Fruit fly (Drosophila melanogaster): Measurements from ENCODE around the gene gammaTub23C.
A peak's percentile ranks its signal among the peaks of the same experiment; 100 is the strongest.

gammaTub23C gene

dm6 chr2L:2999609-3000008 lies 26.9 kb downstream of the gammaTub23C start:
- TF ChIP-seq Hr39 (GFP tag; optimal IDR thresholded peaks at IDR 0.05) (no peak), eg (GFP tag; IDR thresholded peaks at IDR 0.05) (0 out of 3 replicates have a peak, but pooled peaks have one; percentile 9), Eip78C (GFP tag) (peak; percentile 38), CG3919 (GFP tag; optimal IDR thresholded peaks at IDR 0.05) (no peak), fkh (GFP tag; optimal IDR thresholded peaks at IDR 0.05) (peak; percentile 69)

- TF ChIP-seq fd59A (GFP tag; optimal IDR thresholded peaks at IDR 0.05): no peak
- no peak for TF ChIP-seq spab (GFP tag; optimal IDR thresholded peaks at IDR 0.05)
- no peak for TF ChIP-seq OdsH (GFP tag; optimal IDR thresholded peaks at IDR 0.05)
- TF ChIP-seq CG4318 (GFP tag; optimal IDR thresholded peaks at IDR 0.05): no peak
- TF ChIP-seq Lpt (GFP tag; optimal IDR thresholded peaks at IDR 0.05): no peak
Observed at dm6 chr2L:3000517-3000934, 27.8 kb downstream of the gammaTub23C start.

DNA sequence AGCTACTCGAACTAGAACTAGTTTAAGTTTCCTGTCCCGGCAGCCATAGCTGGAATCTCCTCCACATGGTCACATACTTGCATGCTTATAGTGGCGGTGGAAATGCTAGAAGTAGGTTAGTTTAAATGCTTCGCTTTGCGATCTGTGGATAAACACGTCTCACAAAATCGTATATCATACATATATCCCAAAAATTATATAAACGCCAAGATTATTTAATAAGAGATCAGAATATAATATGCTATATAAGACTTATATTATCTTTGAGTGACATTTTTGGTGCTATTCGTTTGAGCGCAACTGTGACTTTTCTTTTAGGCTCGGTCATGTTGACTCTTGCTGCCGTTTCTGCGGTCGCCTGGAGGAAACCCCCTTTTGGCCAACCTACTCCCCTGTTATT lies 29.3 kb downstream of the gammaTub23C start:
- peak; percentile 59; the same call in 2 of the 3 replicates for TF ChIP-seq CG6163 (GFP tag; IDR thresholded peaks at IDR 0.05)
- no peak for TF ChIP-seq dac (GFP tag; optimal IDR thresholded peaks at IDR 0.05)
- TF ChIP-seq Sox14 (GFP tag; optimal IDR thresholded peaks at IDR 0.05): no peak
- TF ChIP-seq CG6276 (GFP tag; optimal IDR thresholded peaks at IDR 0.05): peak; percentile 63
- TF ChIP-seq Gug (GFP tag; IDR thresholded peaks at IDR 0.05): no peak
- peak; percentile 17 for TF ChIP-seq pdm3 (GFP tag; optimal IDR thresholded peaks at IDR 0.05)
- TF ChIP-seq CG8119 (GFP tag; IDR thresholded peaks at IDR 0.05): peak; percentile 70
- TF ChIP-seq CG4318 (GFP tag; optimal IDR thresholded peaks at IDR 0.05): peak; percentile 20
- no peak for TF ChIP-seq fd85E (GFP tag; optimal IDR thresholded peaks at IDR 0.05)
- no peak for TF ChIP-seq CG11294 (GFP tag; IDR thresholded peaks at IDR 0.05)
- TF ChIP-seq Lpt (GFP tag; optimal IDR thresholded peaks at IDR 0.05): peak; percentile 54
- TF ChIP-seq CG16779 (tag; optimal IDR thresholded peaks at IDR 0.05): no peak
- TF ChIP-seq achi (GFP tag; optimal IDR thresholded peaks at IDR 0.05): peak; percentile 1
- TF ChIP-seq Hr4 (GFP tag; optimal IDR thresholded peaks at IDR 0.05): peak; percentile 36
- TF ChIP-seq OdsH (GFP tag; optimal IDR thresholded peaks at IDR 0.05): peak; percentile 29
- TF ChIP-seq Eip78C (GFP tag): peak; percentile 79
- peak; percentile 58; the same call in 2 of the 3 replicates for TF ChIP-seq eg (GFP tag; IDR thresholded peaks at IDR 0.05)
- no peak for TF ChIP-seq acj6 (GFP tag; optimal IDR thresholded peaks at IDR 0.05)
- peak; percentile 72 for TF ChIP-seq CG32006 (GFP tag; optimal IDR thresholded peaks at IDR 0.05)
- TF ChIP-seq Hr39 (GFP tag; optimal IDR thresholded peaks at IDR 0.05): no peak
- no peak for TF ChIP-seq CG9139 (GFP tag; optimal IDR thresholded peaks at IDR 0.05)
- TF ChIP-seq salr (GFP tag; optimal IDR thresholded peaks at IDR 0.05): peak in 1 of 2 experiments; percentile 36
- TF ChIP-seq vri (GFP tag; optimal IDR thresholded peaks at IDR 0.05): no peak
- no peak for TF ChIP-seq fd59A (GFP tag; optimal IDR thresholded peaks at IDR 0.05)
- TF ChIP-seq CG15336 (GFP tag; IDR thresholded peaks at IDR 0.05): peak; percentile 69

dm6 chr2L:3003399-3003798 lies 30.7 kb downstream of the gammaTub23C start:
- TF ChIP-seq vri (GFP tag; optimal IDR thresholded peaks at IDR 0.05) (no peak), CG6163 (GFP tag; IDR thresholded peaks at IDR 0.05) (peak; percentile 80), dac (GFP tag; optimal IDR thresholded peaks at IDR 0.05) (peak; percentile 69), CG3032 (tag; optimal IDR thresholded peaks at IDR 0.05) (no peak), acj6 (GFP tag; optimal IDR thresholded peaks at IDR 0.05) (peak; percentile 24), CG9139 (GFP tag; optimal IDR thresholded peaks at IDR 0.05) (no peak), net (GFP tag; optimal IDR thresholded peaks at IDR 0.05) (peak; percentile 28), eg (GFP tag; IDR thresholded peaks at IDR 0.05) (peak; percentile 83), ss (GFP tag; optimal IDR thresholded peaks at IDR 0.05) (no peak), CG6276 (GFP tag; optimal IDR thresholded peaks at IDR 0.05) (peak; percentile 85), Hr4 (GFP tag; optimal IDR thresholded peaks at IDR 0.05) (peak; percentile 93), CG16779 (tag; optimal IDR thresholded peaks at IDR 0.05) (no peak), Ets21C (GFP tag; optimal IDR thresholded peaks at IDR 0.05) (no peak), CG10631 (GFP tag; optimal IDR thresholded peaks at IDR 0.05) (no peak), CG8119 (GFP tag; IDR thresholded peaks at IDR 0.05) (peak; percentile 93), esn (GFP tag; optimal IDR thresholded peaks at IDR 0.05) (no peak), salr (GFP tag; optimal IDR thresholded peaks at IDR 0.05) (peak in 1 of 2 experiments; percentile 60), CG31627 (GFP tag; optimal IDR thresholded peaks at IDR 0.05) (no peak), CG11294 (GFP tag; IDR thresholded peaks at IDR 0.05) (peak; percentile 52; the same call in 1 of the 2 replicates), CG6792 (GFP tag; optimal IDR thresholded peaks at IDR 0.05) (no peak), CG3919 (GFP tag; optimal IDR thresholded peaks at IDR 0.05) (peak; percentile 46), CG15336 (GFP tag; IDR thresholded peaks at IDR 0.05) (peak; percentile 93), Eip75B (GFP tag; optimal IDR thresholded peaks at IDR 0.05) (peak; percentile 15), CG32006 (GFP tag; optimal IDR thresholded peaks at IDR 0.05) (peak; percentile 94), achi (GFP tag; optimal IDR thresholded peaks at IDR 0.05) (peak; percentile 57), CG34406 (GFP tag; optimal IDR thresholded peaks at IDR 0.05) (peak; percentile 8), spab (GFP tag; optimal IDR thresholded peaks at IDR 0.05) (no peak), OdsH (GFP tag; optimal IDR thresholded peaks at IDR 0.05) (peak; percentile 49), fd85E (GFP tag; optimal IDR thresholded peaks at IDR 0.05) (no peak), CG7368 (GFP tag; optimal IDR thresholded peaks at IDR 0.05) (peak; percentile 22), CG11902 (GFP tag; optimal IDR thresholded peaks at IDR 0.05) (no peak), CG6854 (GFP tag; optimal IDR thresholded peaks at IDR 0.05) (no peak), CG10669 (GFP tag; optimal IDR thresholded peaks at IDR 0.05) (no peak)

Data from whole organism, prepupa.